Fruit fly (Drosophila melanogaster): Measurements from ENCODE around the gene CG5342.

CG5342 gene

DNA sequence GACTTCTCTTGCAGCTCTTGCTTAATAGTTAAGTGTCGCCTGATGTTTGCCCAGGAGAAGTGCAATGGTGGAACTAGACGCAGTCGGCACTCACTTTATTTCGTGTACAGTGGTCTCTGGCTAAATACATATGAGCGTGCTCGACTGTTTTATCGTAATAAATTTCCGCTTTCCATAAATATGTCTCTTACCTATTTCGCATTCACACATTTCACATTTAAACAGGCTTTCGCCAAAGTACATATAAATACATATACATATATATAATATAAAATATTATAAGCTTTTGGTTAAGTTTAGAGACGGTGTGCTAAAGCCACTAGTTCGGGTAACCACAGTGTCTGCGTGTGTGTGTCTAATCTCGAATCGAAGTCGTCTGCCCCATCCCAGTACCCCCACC is 28.1 kb downstream of the CG5342 start:
- no peak for TF ChIP-seq psq (GFP tag; optimal IDR thresholded peaks at IDR 0.05)
- TF ChIP-seq brk (GFP tag; optimal IDR thresholded peaks at IDR 0.05) = no peak
- no peak for TF ChIP-seq usp (GFP tag; optimal IDR thresholded peaks at IDR 0.05)
- TF ChIP-seq GATAd (GFP tag; optimal IDR thresholded peaks at IDR 0.05) = no peak
- no peak for TF ChIP-seq Dif (GFP tag; optimal IDR thresholded peaks at IDR 0.05; ENCODE audit: partially characterized antibody)
- no peak for TF ChIP-seq Hr83 (GFP tag; optimal IDR thresholded peaks at IDR 0.05; ENCODE audit: poor library complexity, severe bottlenecking)
- no peak for TF ChIP-seq CrebA (GFP tag; optimal IDR thresholded peaks at IDR 0.05; ENCODE audit: borderline replicate concordance)
- TF ChIP-seq Mio (GFP tag; optimal IDR thresholded peaks at IDR 0.05) = no peak
- TF ChIP-seq lola (GFP tag; optimal IDR thresholded peaks at IDR 0.05) = no peak
- TF ChIP-seq CG9705 (GFP tag; optimal IDR thresholded peaks at IDR 0.05) = no peak

DNA sequence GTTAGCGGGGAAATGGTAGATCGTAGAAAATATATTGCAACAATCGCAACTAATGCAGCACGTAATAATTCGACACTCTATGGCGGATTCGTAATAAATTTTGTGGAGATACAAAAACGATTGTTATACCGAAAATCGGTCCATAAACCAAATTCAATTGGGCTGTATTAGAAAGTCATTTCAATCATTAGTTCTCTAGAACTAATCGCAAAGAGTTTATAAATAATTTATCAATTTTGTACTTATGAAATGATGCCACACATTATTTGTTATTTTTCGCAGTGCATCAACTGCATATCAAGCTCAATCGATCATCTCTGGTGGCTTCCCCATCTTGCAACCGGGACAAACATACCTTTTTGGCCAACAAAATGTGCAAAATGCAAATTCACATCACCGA is 33.8 kb downstream of the CG5342 start:
- TF ChIP-seq Rel (GFP tag; optimal IDR thresholded peaks at IDR 0.05) (no peak), Rel (tag; optimal IDR thresholded peaks at IDR 0.05) (no peak), foxo (GFP tag; optimal IDR thresholded peaks at IDR 0.05) (no peak), ey (GFP tag; optimal IDR thresholded peaks at IDR 0.05) (no peak), sage (GFP tag; optimal IDR thresholded peaks at IDR 0.05) (no peak), Dif (GFP tag; optimal IDR thresholded peaks at IDR 0.05; ENCODE audit: partially characterized antibody) (no peak), N (GFP tag; optimal IDR thresholded peaks at IDR 0.05) (no peak), rgr (GFP tag; optimal IDR thresholded peaks at IDR 0.05) (no peak), CG9705 (GFP tag; optimal IDR thresholded peaks at IDR 0.05) (no peak), Vsx2 (GFP tag; optimal IDR thresholded peaks at IDR 0.05; ENCODE audit: partially characterized antibody) (no peak), brk (GFP tag; optimal IDR thresholded peaks at IDR 0.05) (no peak), Dfd (GFP tag; optimal IDR thresholded peaks at IDR 0.05) (no peak), CG32264 (GFP tag; optimal IDR thresholded peaks at IDR 0.05) (no peak), psq (GFP tag; optimal IDR thresholded peaks at IDR 0.05) (no peak), Mio (GFP tag; optimal IDR thresholded peaks at IDR 0.05) (no peak), Abd-B (GFP tag; optimal IDR thresholded peaks at IDR 0.05) (no peak), CrebA (GFP tag; optimal IDR thresholded peaks at IDR 0.05; ENCODE audit: borderline replicate concordance) (no peak), pan (optimal IDR thresholded peaks at IDR 0.05) (no peak), Hr78 (GFP tag; optimal IDR thresholded peaks at IDR 0.05) (no peak)

DNA sequence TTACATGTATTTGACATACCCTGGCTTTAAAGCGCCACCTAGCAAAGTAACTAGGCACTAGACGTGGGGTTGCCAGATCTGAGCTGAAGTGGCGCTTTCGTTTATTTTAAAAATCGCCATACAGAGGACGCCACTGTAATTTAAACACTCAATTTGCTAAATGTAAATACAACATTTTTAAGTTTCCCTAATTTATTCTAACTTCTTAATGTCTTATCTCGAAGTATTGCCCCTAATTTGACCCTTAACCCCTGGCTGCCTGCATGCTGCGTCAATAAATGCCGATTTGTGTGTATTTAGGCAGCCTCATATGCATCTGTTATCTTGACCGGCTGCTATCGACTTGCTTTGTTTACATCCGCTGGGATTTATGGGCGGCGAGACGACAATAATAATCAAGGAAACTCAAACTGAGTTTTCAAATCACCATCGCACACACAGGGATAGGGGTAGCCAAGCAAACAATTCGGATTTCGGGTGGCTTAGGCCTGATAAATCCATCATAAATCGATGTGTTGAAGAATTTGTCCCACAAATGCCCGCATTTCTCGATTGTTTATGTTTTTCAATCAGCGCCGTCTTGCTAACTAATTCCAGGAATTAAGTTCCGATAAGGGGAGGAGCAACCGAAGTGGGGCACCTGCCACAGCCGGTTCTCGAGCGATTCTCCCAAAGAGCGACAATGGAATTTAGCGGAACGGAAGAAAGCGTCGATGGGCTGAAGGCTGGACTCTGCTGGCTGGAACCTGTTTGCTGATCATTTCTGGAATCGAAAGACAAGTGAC is 34.8 kb downstream of the CG5342 start:
- TF ChIP-seq dl (GFP tag; optimal IDR thresholded peaks at IDR 0.05; ENCODE audit: insufficient read depth in 1 of 2, partially characterized antibody in 2 of 2) (no peak), lola (GFP tag; optimal IDR thresholded peaks at IDR 0.05) (no peak), usp (GFP tag; optimal IDR thresholded peaks at IDR 0.05) (no peak), N (GFP tag; optimal IDR thresholded peaks at IDR 0.05) (no peak), sage (GFP tag; optimal IDR thresholded peaks at IDR 0.05) (no peak), brk (GFP tag; optimal IDR thresholded peaks at IDR 0.05) (no peak), pan (optimal IDR thresholded peaks at IDR 0.05) (no peak), jim (GFP tag; optimal IDR thresholded peaks at IDR 0.05) (no peak), Rel (GFP tag; optimal IDR thresholded peaks at IDR 0.05) (no peak), Rel (tag; optimal IDR thresholded peaks at IDR 0.05) (no peak), fru (GFP tag; optimal IDR thresholded peaks at IDR 0.05) (no peak), Hnf4 (GFP tag; optimal IDR thresholded peaks at IDR 0.05) (peak; percentile 62), HLH106 (tag; optimal IDR thresholded peaks at IDR 0.05) (peak; percentile 49), sv (GFP tag; optimal IDR thresholded peaks at IDR 0.05) (peak; percentile 61), br (GFP tag; optimal IDR thresholded peaks at IDR 0.05) (peak; percentile 21), woc (GFP tag; optimal IDR thresholded peaks at IDR 0.05) (no peak), Hr78 (GFP tag; optimal IDR thresholded peaks at IDR 0.05) (no peak), h (GFP tag; optimal IDR thresholded peaks at IDR 0.05) (peak; percentile 63), rgr (GFP tag; optimal IDR thresholded peaks at IDR 0.05) (peak; percentile 67), dmrt93B (GFP tag; optimal IDR thresholded peaks at IDR 0.05) (peak; percentile 17), Dfd (GFP tag; optimal IDR thresholded peaks at IDR 0.05) (no peak), dsf (GFP tag; optimal IDR thresholded peaks at IDR 0.05; ENCODE audit: borderline replicate concordance) (no peak), Dif (GFP tag; optimal IDR thresholded peaks at IDR 0.05; ENCODE audit: partially characterized antibody) (no peak), Mio (GFP tag; optimal IDR thresholded peaks at IDR 0.05) (no peak), Vsx2 (GFP tag; optimal IDR thresholded peaks at IDR 0.05; ENCODE audit: partially characterized antibody) (no peak), Hr83 (GFP tag; optimal IDR thresholded peaks at IDR 0.05; ENCODE audit: poor library complexity, severe bottlenecking) (peak; percentile 52), OdsH (GFP tag; optimal IDR thresholded peaks at IDR 0.05) (peak; percentile 63), Abd-B (GFP tag; optimal IDR thresholded peaks at IDR 0.05) (no peak), Myc (optimal IDR thresholded peaks at IDR 0.05) (peak; percentile 75), ey (GFP tag; optimal IDR thresholded peaks at IDR 0.05) (peak; percentile 47), Sp1 (GFP tag; optimal IDR thresholded peaks at IDR 0.05) (no peak), tai (GFP tag; optimal IDR thresholded peaks at IDR 0.05) (peak; percentile 74), CG32264 (GFP tag; optimal IDR thresholded peaks at IDR 0.05) (no peak), foxo (GFP tag; optimal IDR thresholded peaks at IDR 0.05) (peak in 1 of 2 experiments; percentile 27), GATAd (GFP tag; optimal IDR thresholded peaks at IDR 0.05) (no peak), CrebA (GFP tag; optimal IDR thresholded peaks at IDR 0.05; ENCODE audit: borderline replicate concordance) (no peak), psq (GFP tag; optimal IDR thresholded peaks at IDR 0.05) (peak; percentile 40), Jra (GFP tag; optimal IDR thresholded peaks at IDR 0.05) (no peak), CG9705 (GFP tag; optimal IDR thresholded peaks at IDR 0.05) (peak; percentile 0)
